Worm (Caenorhabditis elegans): ENCODE results near the gene C12D8.13.

Gene C12D8.13

ce11 chrV:10220605-10221004 lies at the start of gene C12D8.13:
C12D8.13 (minus strand) TSS chrV:10220705.
- no peak for TF ChIP-seq F13H6.1 (tag; optimal IDR thresholded peaks at IDR 0.05)
- TF ChIP-seq elt-3 (tag; optimal IDR thresholded peaks at IDR 0.05), result no peak
- TF ChIP-seq ztf-1 (GFP tag; conservative IDR thresholded peaks at IDR 0.05), result no peak
- no peak for TF ChIP-seq dmd-4 (tag; optimal IDR thresholded peaks at IDR 0.05)
- no peak for TF ChIP-seq C34F6.9 (tag; optimal IDR thresholded peaks at IDR 0.05)
- TF ChIP-seq gmeb-1 (tag; optimal IDR thresholded peaks at IDR 0.05), result no peak
- TF ChIP-seq unc-55 (GFP tag; optimal IDR thresholded peaks at IDR 0.05), result no peak
- TF ChIP-seq sem-4 (tag; optimal IDR thresholded peaks at IDR 0.05), result no peak
- no peak for TF ChIP-seq unc-39 (tag; optimal IDR thresholded peaks at IDR 0.05)

DNA sequence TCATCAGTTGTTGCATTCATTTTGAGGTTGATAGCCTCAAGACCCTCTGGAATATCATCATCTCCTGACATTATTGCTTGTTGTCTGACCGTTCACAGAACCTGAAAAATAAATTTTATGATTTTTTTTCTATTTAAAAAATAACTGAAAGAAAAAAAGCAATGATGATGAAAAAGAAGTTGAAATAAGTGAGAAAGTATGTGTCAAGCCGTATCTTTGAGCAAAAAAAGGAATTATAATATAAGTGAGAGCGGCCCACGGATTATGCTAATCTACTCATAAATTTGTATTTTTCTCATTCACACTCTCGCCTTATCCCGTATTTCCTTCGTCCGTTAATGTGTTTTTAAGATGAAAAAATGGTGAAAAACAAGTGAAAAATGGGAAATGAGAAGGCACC lies 49.7 kb upstream of the C12D8.13 start, which contains the start of gene ric-4:
TSS of gene ric-4 (minus strand) at position 101 of the 400 bp plus-strand sequence.
- TF ChIP-seq ztf-11 (tag; optimal IDR thresholded peaks at IDR 0.05) (no peak), nhr-11 (tag; optimal IDR thresholded peaks at IDR 0.05) (no peak), unc-62 (GFP tag; optimal IDR thresholded peaks at IDR 0.05) (no peak), ztf-1 (GFP tag; conservative IDR thresholded peaks at IDR 0.05) (no peak), ama-1 (optimal IDR thresholded peaks at IDR 0.05) (no peak), fos-1 (tag; optimal IDR thresholded peaks at IDR 0.05) (no peak), unc-39 (tag; optimal IDR thresholded peaks at IDR 0.05) (no peak), egl-27 (tag; optimal IDR thresholded peaks at IDR 0.05) (no peak), nhr-12 (tag; optimal IDR thresholded peaks at IDR 0.05) (no peak), ceh-82 (tag; optimal IDR thresholded peaks at IDR 0.05) (no peak), nhr-129 (tag; optimal IDR thresholded peaks at IDR 0.05) (no peak), R02D3.7 (tag; optimal IDR thresholded peaks at IDR 0.05) (no peak), nhr-237 (tag; optimal IDR thresholded peaks at IDR 0.05) (no peak), nhr-6 (tag; optimal IDR thresholded peaks at IDR 0.05) (no peak), Y55F3AM.14 (GFP tag; optimal IDR thresholded peaks at IDR 0.05) (no peak), nhr-25 (tag; optimal IDR thresholded peaks at IDR 0.05) (no peak)

DNA sequence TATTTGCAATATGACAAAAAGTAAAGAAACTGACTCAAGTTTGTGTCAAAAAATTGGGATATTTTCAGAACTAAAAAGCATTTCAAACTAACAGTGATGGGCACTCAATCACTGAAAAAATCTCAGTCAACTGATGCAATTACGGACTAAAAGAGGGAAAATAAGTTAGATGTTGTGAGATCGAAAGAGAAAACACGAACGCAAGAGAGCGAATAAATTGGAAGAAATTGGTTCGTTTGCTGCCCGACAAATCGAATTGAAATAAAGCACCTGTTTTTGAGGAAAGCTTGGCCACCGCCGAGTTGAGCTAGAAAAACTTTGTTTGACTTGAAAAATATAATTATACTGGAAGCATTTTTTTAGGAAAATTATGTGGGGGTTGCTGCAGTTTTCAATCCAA lies 45.5 kb upstream of the C12D8.13 start:
- TF ChIP-seq aly-2 (tag; optimal IDR thresholded peaks at IDR 0.05), result no peak
- no peak for TF ChIP-seq unc-55 (GFP tag; optimal IDR thresholded peaks at IDR 0.05)
- TF ChIP-seq ceh-16 (tag; optimal IDR thresholded peaks at IDR 0.05), result no peak
- no peak for TF ChIP-seq nhr-77 (tag; optimal IDR thresholded peaks at IDR 0.05)
- TF ChIP-seq crh-2 (tag; optimal IDR thresholded peaks at IDR 0.05), result no peak
- no peak for TF ChIP-seq R02D3.7 (tag; optimal IDR thresholded peaks at IDR 0.05)
- TF ChIP-seq sma-9 (GFP tag; optimal IDR thresholded peaks at IDR 0.05), result no peak
- no peak for TF ChIP-seq sma-9 (tag; optimal IDR thresholded peaks at IDR 0.05)
- no peak for TF ChIP-seq ztf-11 (tag; optimal IDR thresholded peaks at IDR 0.05)
- no peak for TF ChIP-seq nhr-11 (tag; optimal IDR thresholded peaks at IDR 0.05)
- TF ChIP-seq peb-1 (tag; optimal IDR thresholded peaks at IDR 0.05), result no peak
- TF ChIP-seq blmp-1 (tag; optimal IDR thresholded peaks at IDR 0.05; ENCODE audit: insufficient read depth), result no peak
- TF ChIP-seq mab-5 (tag; optimal IDR thresholded peaks at IDR 0.05), result no peak
- TF ChIP-seq lin-11 (tag; optimal IDR thresholded peaks at IDR 0.05), result no peak
- TF ChIP-seq mdl-1 (tag; optimal IDR thresholded peaks at IDR 0.05), result no peak
- TF ChIP-seq C34F6.9 (tag; optimal IDR thresholded peaks at IDR 0.05), result no peak
- no peak for TF ChIP-seq unc-62 (GFP tag; optimal IDR thresholded peaks at IDR 0.05)
- TF ChIP-seq snpc-4 (tag; optimal IDR thresholded peaks at IDR 0.05), result no peak
- no peak for TF ChIP-seq sem-4 (tag; optimal IDR thresholded peaks at IDR 0.05)
- TF ChIP-seq nhr-25 (tag; optimal IDR thresholded peaks at IDR 0.05), result no peak
- no peak for TF ChIP-seq nhr-10 (tag; optimal IDR thresholded peaks at IDR 0.05)

DNA sequence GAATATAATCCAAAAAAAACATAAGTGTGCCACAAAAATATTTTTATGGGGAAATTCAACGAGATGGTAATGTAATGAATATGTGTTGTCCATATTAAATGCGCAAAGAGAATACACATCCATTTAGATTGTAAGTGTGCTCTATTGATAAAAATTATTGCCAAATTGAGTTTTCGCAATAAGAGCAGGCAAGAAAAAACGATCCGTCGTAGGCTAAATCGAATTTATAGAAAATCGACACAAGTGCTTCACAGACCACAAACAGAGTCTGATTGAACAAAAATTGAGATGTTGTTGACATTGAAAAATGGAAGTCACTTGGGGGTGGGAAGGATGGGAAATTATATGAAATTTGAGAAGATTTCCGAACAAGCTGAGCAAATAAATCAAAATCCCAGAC lies 44.5 kb upstream of the C12D8.13 start:
- no peak for TF ChIP-seq elt-1 (tag; optimal IDR thresholded peaks at IDR 0.05)
- TF ChIP-seq skn-1 (tag; optimal IDR thresholded peaks at IDR 0.05), result no peak
- TF ChIP-seq snpc-4 (tag; optimal IDR thresholded peaks at IDR 0.05), result no peak
- TF ChIP-seq dmd-4 (tag; optimal IDR thresholded peaks at IDR 0.05), result no peak
- no peak for TF ChIP-seq nhr-11 (tag; optimal IDR thresholded peaks at IDR 0.05)
- TF ChIP-seq fos-1 (tag; optimal IDR thresholded peaks at IDR 0.05), result no peak
- no peak for TF ChIP-seq zag-1 (tag; optimal IDR thresholded peaks at IDR 0.05)
- TF ChIP-seq C34F6.9 (tag; optimal IDR thresholded peaks at IDR 0.05), result no peak
- TF ChIP-seq ama-1 (optimal IDR thresholded peaks at IDR 0.05), result no peak
- no peak for TF ChIP-seq nhr-129 (tag; optimal IDR thresholded peaks at IDR 0.05)
- no peak for TF ChIP-seq sem-4 (tag; optimal IDR thresholded peaks at IDR 0.05)
- no peak for TF ChIP-seq lsy-2 (tag; optimal IDR thresholded peaks at IDR 0.05)

Measured in whole organism, L2 larva.